Worm (Caenorhabditis elegans) whole organism, L3 larva: Measurements from ENCODE around the gene mpc-1.

Experiments used
- ama-1 ChIP-seq: fragments of 150-350 bp; optimal IDR thresholded peaks from 2 replicates; lab custom pipeline; 2018
- pha-4 ChIP-seq: fragments of 150-350 bp; optimal IDR thresholded peaks from 2 replicates; lab custom pipeline; 2014; ENCODE audit warnings: missing biosample characterization, missing genetic modification reagents, missing genetic modification characterization
- skn-1 ChIP-seq: fragments of 150-350 bp; optimal IDR thresholded peaks from 2 replicates; lab custom pipeline; 2014; ENCODE audit warnings: missing biosample characterization, missing genetic modification characterization
- snpc-4 ChIP-seq: fragments of 150-350 bp; optimal IDR thresholded peaks from 2 replicates; lab custom pipeline; 2014; ENCODE audit warnings: missing biosample characterization, missing genetic modification characterization

DNA sequence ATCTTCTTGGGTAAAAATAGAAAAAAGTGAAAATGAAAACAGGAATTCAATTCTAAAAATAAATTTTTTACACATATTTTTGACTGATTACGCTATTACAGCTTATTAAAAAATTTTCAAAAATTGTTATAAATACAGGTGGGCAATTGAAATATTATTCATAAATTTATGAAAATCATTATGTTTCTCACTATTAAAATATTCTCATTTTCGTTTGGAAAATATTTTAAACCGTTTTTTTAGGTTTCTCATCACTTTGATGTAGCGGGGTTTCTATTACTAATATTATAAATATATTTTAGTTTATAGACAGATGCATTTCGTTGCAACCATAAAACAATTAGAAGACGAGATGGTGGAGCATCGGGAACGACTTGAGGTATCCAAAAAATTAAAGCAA lies 16.1 kb upstream of the mpc-1 start, which contains the start of gene R07E5.5:
- TF ChIP-seq ama-1 (lab: Kevin White, UChicago) (no peak), snpc-4 (tag; lab: Kevin White, UChicago) (no peak), skn-1 (tag; lab: Kevin White, UChicago) (no peak), pha-4 (tag; lab: Kevin White, UChicago) (no peak)
